Fruit fly (Drosophila melanogaster) whole organism, wandering third instar larva: Measurements from ENCODE around the gene tomb.

Experiments used
- CG9705 ChIP-seq: fragments of 200-800 bp; sonication (Bioruptor generic); optimal IDR thresholded peaks from 2 replicates; lab custom pipeline; 2018; ENCODE audit warnings: missing biosample characterization, mild to moderate bottlenecking, missing genetic modification characterization
- Jra ChIP-seq: sonication (Bioruptor generic); optimal IDR thresholded peaks from 2 replicates; lab custom pipeline; 2016; ENCODE audit warnings: missing biosample characterization, missing genetic modification characterization
- OdsH ChIP-seq: fragments of 200-800 bp; sonication (Bioruptor generic); optimal IDR thresholded peaks from 2 replicates; lab custom pipeline; 2016; ENCODE audit warnings: missing biosample characterization, mild to moderate bottlenecking, missing genetic modification characterization
- br ChIP-seq: fragments of 200-800 bp; sonication (Bioruptor generic); optimal IDR thresholded peaks from 2 replicates; lab custom pipeline; 2016; ENCODE audit warnings: missing biosample characterization, missing genetic modification characterization

DNA sequence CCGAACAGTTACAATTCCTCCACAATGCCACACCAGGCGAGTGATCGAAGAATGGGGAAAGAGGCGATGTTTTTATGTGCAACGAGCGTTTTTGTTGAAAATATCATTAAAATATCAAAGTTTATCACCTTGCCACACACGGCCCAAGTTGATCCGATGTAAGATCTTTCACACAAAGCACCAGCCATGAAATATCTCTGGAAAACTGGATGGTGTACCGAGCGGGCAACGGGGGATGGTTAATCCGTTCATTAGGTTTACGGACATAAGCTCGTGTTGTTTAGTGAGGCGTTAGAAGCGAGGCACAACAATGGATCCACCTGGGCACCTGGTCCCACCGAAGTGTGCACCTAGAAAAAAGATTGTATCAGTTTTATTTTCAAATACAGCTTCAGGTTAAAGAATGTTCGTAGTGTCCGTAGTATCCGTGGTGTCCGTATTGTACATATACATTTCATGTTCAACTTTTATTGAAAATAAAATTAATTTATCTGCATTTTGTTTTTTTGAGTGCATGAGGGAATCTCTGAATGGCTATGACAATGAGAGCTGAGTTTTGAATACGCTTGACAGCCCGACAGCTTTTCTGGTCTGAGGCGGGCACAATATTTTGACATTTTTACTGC, 40.0 kb downstream of the tomb start:
- TF ChIP-seq br (GFP tag; lab: Kevin White, UChicago): no peak
- no peak for TF ChIP-seq OdsH (GFP tag; lab: Kevin White, UChicago)
- TF ChIP-seq CG9705 (GFP tag; lab: Kevin White, UChicago): no peak
- no peak for TF ChIP-seq Jra (GFP tag; lab: Kevin White, UChicago)
